Fruit fly (Drosophila melanogaster) whole organism, prepupa: Measurements from ENCODE around the gene CG6503.
A peak's percentile ranks its signal among the peaks of the same experiment; 100 is the strongest.

Experiments used
- CG11294 ChIP-seq: fragments of 200-800 bp; sonication (Bioruptor generic); IDR thresholded peaks from 2 replicates; pipeline ENCODE4 v1.3.6; 2022; ENCODE audit warnings: missing biosample characterization, missing genetic modification characterization
- CG11762 ChIP-seq: fragments of 200-800 bp; sonication (Bioruptor generic); optimal IDR thresholded peaks from 3 replicates; lab custom pipeline; 2016; ENCODE audit warnings: missing biosample characterization, missing genetic modification characterization; ENCODE audit not compliant: insufficient read depth
- CG11902 ChIP-seq: fragments of 200-800 bp; sonication (Bioruptor generic); optimal IDR thresholded peaks from 3 replicates; lab custom pipeline; 2016; ENCODE audit warnings: missing biosample characterization, missing genetic modification characterization
- CG32006 ChIP-seq: fragments of 200-800 bp; sonication (Bioruptor generic); optimal IDR thresholded peaks from 3 replicates; lab custom pipeline; 2017; ENCODE audit warnings: missing biosample characterization, mild to moderate bottlenecking, missing genetic modification characterization
- CG6808 ChIP-seq: fragments of 200-800 bp; sonication (Bioruptor generic); optimal IDR thresholded peaks from 3 replicates; lab custom pipeline; 2017; ENCODE audit warnings: missing biosample characterization, missing genetic modification characterization, mild to moderate bottlenecking, moderate library complexity, missing genetic modification reagents
- CG8319 ChIP-seq: fragments of 200-800 bp; sonication (Bioruptor generic); optimal IDR thresholded peaks from 3 replicates; lab custom pipeline; 2016; ENCODE audit warnings: missing biosample characterization, missing genetic modification characterization
- CG8632 ChIP-seq: fragments of 200-800 bp; sonication (Bioruptor generic); optimal IDR thresholded peaks from 3 replicates; lab custom pipeline; 2016; ENCODE audit warnings: missing biosample characterization, missing genetic modification characterization
- Eip78C ChIP-seq: fragments of 200-800 bp; sonication (Bioruptor generic); peaks from one replicate; lab custom pipeline; 2016; ENCODE audit warnings: missing biosample characterization, missing genetic modification characterization
- Ets96B ChIP-seq: fragments of 200-800 bp; optimal IDR thresholded peaks from 2 replicates; lab custom pipeline; 2019; ENCODE audit warnings: missing biosample characterization, mild to moderate bottlenecking, missing genetic modification characterization, moderate library complexity
- Hr38 ChIP-seq: sonication (Bioruptor generic); optimal IDR thresholded peaks from 2 replicates; lab custom pipeline; 2016; ENCODE audit warnings: missing biosample characterization, missing genetic modification characterization
- fd85E ChIP-seq: fragments of 200-800 bp; sonication (Bioruptor generic); optimal IDR thresholded peaks from 3 replicates; lab custom pipeline; 2016; ENCODE audit warnings: missing biosample characterization, missing genetic modification characterization
- lz ChIP-seq: fragments of 200-800 bp; sonication (Bioruptor generic); optimal IDR thresholded peaks from 3 replicates; lab custom pipeline; 2016; ENCODE audit warnings: missing biosample characterization, missing genetic modification characterization

DNA sequence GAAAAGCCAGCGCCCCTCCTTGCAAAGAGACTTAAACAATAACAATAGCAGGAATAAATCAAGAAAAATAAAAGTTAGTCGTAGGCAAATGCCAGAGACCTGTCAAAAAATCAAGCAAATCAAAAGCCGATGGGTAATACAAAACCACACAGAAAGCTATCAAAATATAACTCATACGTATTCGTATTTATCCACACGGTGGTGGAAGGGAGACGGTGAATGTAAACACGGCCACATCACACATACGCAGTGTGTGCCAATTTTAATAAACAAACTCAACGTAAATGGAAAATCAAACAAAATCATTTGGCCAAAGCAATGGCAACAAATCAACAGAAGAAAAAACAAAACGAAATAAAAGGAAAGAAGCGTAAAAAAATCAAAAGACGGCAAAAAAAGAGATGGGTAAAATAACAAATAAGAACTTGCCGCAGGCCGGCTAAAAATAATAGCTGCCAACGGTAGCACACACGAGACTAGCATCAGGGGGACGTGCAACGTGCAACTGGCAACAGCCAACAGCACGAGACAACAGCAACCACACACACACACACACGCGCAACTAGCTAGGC, 17.8 kb upstream of the CG6503 start:
- TF ChIP-seq CG11294 (GFP tag; lab: Robert Waterston, UW) (no peak), lz (no peak), CG32006 (GFP tag; lab: Kevin White, UChicago) (no peak), CG8632 (GFP tag; lab: Kevin White, UChicago) (no peak), CG11902 (GFP tag; lab: Kevin White, UChicago) (no peak), fd85E (GFP tag; lab: Kevin White, UChicago) (no peak), Eip78C (GFP tag; lab: Kevin White, UChicago) (no peak), Hr38 (GFP tag; lab: Kevin White, UChicago) (no peak), CG11762 (GFP tag; lab: Kevin White, UChicago) (no peak), CG8319 (no peak), Ets96B (no peak), CG6808 (peak; percentile 5)
